Worm (Caenorhabditis elegans) whole organism, early embryonic: ENCODE results near the gene F26F2.4.

ENCODE experiments used
- F13C5.2 ChIP-seq: sonication (generic microtip); optimal IDR thresholded peaks from 2 replicates; lab custom pipeline; 2017; ENCODE audit warnings: mild to moderate bottlenecking, missing genetic modification characterization, inconsistent platforms, missing compliant biosample characterization
- ama-1 ChIP-seq: fragments of 150-350 bp; optimal IDR thresholded peaks from 2 replicates; lab custom pipeline; 2014
- ceh-13 ChIP-seq: fragments of 200-800 bp; sonication (Bioruptor generic); optimal IDR thresholded peaks from 2 replicates; lab custom pipeline; 2018; ENCODE audit warnings: mild to moderate bottlenecking, missing genetic modification characterization, missing compliant biosample characterization
- flt-1 ChIP-seq: fragments of 200-800 bp; sonication (Bioruptor generic); IDR thresholded peaks from 2 replicates; pipeline ENCODE4 v1.3.6; 2022; ENCODE audit warnings: missing genetic modification characterization, missing compliant biosample characterization
- hmbx-1 ChIP-seq: sonication (generic microtip); optimal IDR thresholded peaks from 2 replicates; lab custom pipeline; 2016; ENCODE audit warnings: mild to moderate bottlenecking, missing genetic modification characterization, missing compliant biosample characterization
- hmg-4 ChIP-seq: fragments of 200-800 bp; sonication (Bioruptor generic); optimal IDR thresholded peaks from 2 replicates; lab custom pipeline; 2018; ENCODE audit warnings: mild to moderate bottlenecking, missing genetic modification characterization, missing compliant biosample characterization
- tbx-11 ChIP-seq: fragments of 200-800 bp; sonication (Bioruptor generic); IDR thresholded peaks from 2 replicates; pipeline ENCODE4 v1.3.6; 2022; ENCODE audit warnings: missing genetic modification characterization, missing compliant biosample characterization
- tbx-37 ChIP-seq: fragments of 200-800 bp; sonication (Bioruptor generic); conservative IDR thresholded peaks from 2 replicates; pipeline ENCODE4 v1.3.6; 2022; ENCODE audit warnings: missing genetic modification reagents, missing genetic modification characterization, missing compliant biosample characterization

DNA sequence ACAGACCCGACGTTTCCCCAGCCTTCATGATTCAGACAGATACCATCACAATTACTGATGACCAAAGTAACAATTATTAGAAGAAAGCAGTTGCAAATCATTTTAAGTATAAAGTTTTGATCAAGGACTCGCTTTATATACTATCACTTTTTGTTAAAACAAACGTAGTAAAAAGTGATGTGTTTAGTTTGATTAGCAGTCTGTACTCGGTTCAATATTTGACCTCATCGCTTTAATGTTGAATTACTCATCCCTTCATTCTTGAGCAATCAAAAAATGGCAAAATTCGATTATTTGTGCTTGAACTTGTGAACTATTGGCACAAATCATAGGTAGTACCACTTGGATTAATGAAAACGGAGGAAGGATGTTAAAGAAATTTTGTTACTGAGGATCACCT lies 10.8 kb upstream of the F26F2.4 start, which contains the start of gene abf-4:
- TF ChIP-seq ama-1 (lab: Kevin White, UChicago) = no peak
- TF ChIP-seq hmbx-1 (tag; lab: Kevin White, UChicago) = no peak
- no peak for TF ChIP-seq flt-1 (GFP tag; lab: Robert Waterston, UW)
- TF ChIP-seq F13C5.2 (tag; lab: Kevin White, UChicago) = no peak
- TF ChIP-seq ceh-13 (GFP tag; lab: Kevin White, UChicago) = no peak
- no peak for TF ChIP-seq tbx-37 (GFP tag; lab: Robert Waterston, UW)
- no peak for TF ChIP-seq hmg-4
- TF ChIP-seq tbx-11 (GFP tag; lab: Robert Waterston, UW) = no peak
